Fruit fly (Drosophila melanogaster) whole organism, adult: ENCODE data around the gene CG14118.

ENCODE experiments used
- CG11617 ChIP-seq: fragments of 200-800 bp; sonication (Bioruptor generic); optimal IDR thresholded peaks from 2 replicates; lab custom pipeline; 2017; ENCODE audit warnings: mild to moderate bottlenecking, missing biosample characterization, missing genetic modification reagents, missing genetic modification characterization
- CG14711 ChIP-seq: fragments of 200-800 bp; sonication (Bioruptor generic); optimal IDR thresholded peaks from 2 replicates; lab custom pipeline; 2018; ENCODE audit warnings: missing biosample characterization, mild to moderate bottlenecking, missing genetic modification characterization, moderate library complexity
- CG1620 ChIP-seq: fragments of 200-800 bp; sonication (Bioruptor generic); optimal IDR thresholded peaks from 2 replicates; lab custom pipeline; 2016; ENCODE audit warnings: missing biosample characterization, missing genetic modification characterization
- CG5204 ChIP-seq: fragments of 200-800 bp; sonication (Bioruptor generic); optimal IDR thresholded peaks from 2 replicates; lab custom pipeline; 2016; ENCODE audit warnings: missing biosample characterization, missing genetic modification characterization
- CG7101 ChIP-seq: fragments of 200-800 bp; sonication (Bioruptor generic); optimal IDR thresholded peaks from 2 replicates; lab custom pipeline; 2018; ENCODE audit warnings: missing biosample characterization, mild to moderate bottlenecking, missing genetic modification characterization, moderate library complexity
- Clk ChIP-seq: fragments of 200-800 bp; sonication (Bioruptor generic); optimal IDR thresholded peaks from 2 replicates; lab custom pipeline; 2017; ENCODE audit warnings: missing biosample characterization, missing genetic modification characterization
- Hr96 ChIP-seq: fragments of 200-800 bp; sonication (Bioruptor generic); optimal IDR thresholded peaks from 2 replicates; lab custom pipeline; 2016; ENCODE audit warnings: missing biosample characterization, missing genetic modification characterization
- Mnt ChIP-seq: fragments of 200-800 bp; sonication (Bioruptor generic); optimal IDR thresholded peaks from 2 replicates; lab custom pipeline; 2016; ENCODE audit warnings: missing biosample characterization, mild to moderate bottlenecking, missing genetic modification characterization
- cnc ChIP-seq, 2 experiments: fragments of >200 bp; optimal IDR thresholded peaks; 2 replicates each; lab custom pipeline; 2017
- kay ChIP-seq: fragments of 200-800 bp; sonication (Bioruptor generic); peaks from one replicate; lab custom pipeline; 2016; ENCODE audit warnings: missing biosample characterization, missing genetic modification characterization, borderline replicate concordance
- ovo ChIP-seq: fragments of 200-800 bp; sonication (Bioruptor generic); optimal IDR thresholded peaks from 2 replicates; lab custom pipeline; 2016; ENCODE audit warnings: missing biosample characterization, missing genetic modification characterization
- pad ChIP-seq: fragments of 200-800 bp; sonication (Bioruptor generic); optimal IDR thresholded peaks from 3 replicates; lab custom pipeline; 2017; ENCODE audit warnings: missing biosample characterization, missing genetic modification characterization, mild to moderate bottlenecking, moderate library complexity, missing genetic modification reagents
- tj ChIP-seq: fragments of 200-800 bp; sonication (Bioruptor generic); optimal IDR thresholded peaks from 3 replicates; lab custom pipeline; 2017; ENCODE audit warnings: missing biosample characterization, mild to moderate bottlenecking, missing genetic modification characterization, moderate library complexity
- toe ChIP-seq: fragments of 200-800 bp; sonication (Bioruptor generic); optimal IDR thresholded peaks from 2 replicates; lab custom pipeline; 2016; ENCODE audit warnings: missing biosample characterization, missing genetic modification characterization

dm6 chr3L:12892485-12893173 is at the start of gene CG14118:
- no peak for TF ChIP-seq CG7101 (tag; lab: Kevin White, UChicago)
- TF ChIP-seq CG5204 (GFP tag; lab: Kevin White, UChicago) = no peak
- no peak for TF ChIP-seq CG11617
- no peak for TF ChIP-seq ovo (GFP tag; lab: Kevin White, UChicago)
- no peak for TF ChIP-seq kay (GFP tag; lab: Kevin White, UChicago)
- no peak for TF ChIP-seq cnc (optimal IDR thresholded peaks at IDR 0.05; lab: Kevin White, UChicago)
- TF ChIP-seq CG14711 = no peak
- no peak for TF ChIP-seq toe
- TF ChIP-seq tj (GFP tag; lab: Kevin White, UChicago) = no peak
- TF ChIP-seq Hr96 (GFP tag; lab: Kevin White, UChicago) = no peak
- TF ChIP-seq pad (GFP tag; lab: Kevin White, UChicago) = no peak
- TF ChIP-seq CG1620 (GFP tag; lab: Kevin White, UChicago) = no peak
- no peak for TF ChIP-seq Mnt (GFP tag; lab: Kevin White, UChicago)
- no peak for TF ChIP-seq Clk (GFP tag; lab: Kevin White, UChicago)
